Worm (Caenorhabditis elegans) whole organism, late embryonic: Measurements from ENCODE around the gene gtl-1.

ENCODE experiments used
- C08G9.2 ChIP-seq: sonication (generic microtip); optimal IDR thresholded peaks from 2 replicates; lab custom pipeline; 2016; ENCODE audit warnings: mild to moderate bottlenecking, missing genetic modification characterization, moderate library complexity, missing compliant biosample characterization
- C38D4.7 ChIP-seq: fragments of 200-800 bp; sonication (Bioruptor generic); optimal IDR thresholded peaks from 2 replicates; lab custom pipeline; 2018; ENCODE audit warnings: mild to moderate bottlenecking, missing genetic modification characterization, moderate library complexity, missing compliant biosample characterization
- F13H6.1 ChIP-seq: sonication (generic microtip); optimal IDR thresholded peaks from 2 replicates; lab custom pipeline; 2016; ENCODE audit warnings: missing genetic modification characterization, missing compliant biosample characterization
- K02D7.2 ChIP-seq: sonication (generic microtip); optimal IDR thresholded peaks from 2 replicates; lab custom pipeline; 2017; ENCODE audit warnings: mild to moderate bottlenecking, missing genetic modification characterization, missing compliant biosample characterization
- T23F11.4 ChIP-seq: fragments of 200-800 bp; sonication (Bioruptor generic); optimal IDR thresholded peaks from 2 replicates; lab custom pipeline; 2018; ENCODE audit warnings: mild to moderate bottlenecking, missing genetic modification characterization, missing compliant biosample characterization
- Y22D7AL.16 ChIP-seq: sonication (generic microtip); optimal IDR thresholded peaks from 2 replicates; lab custom pipeline; 2016; ENCODE audit warnings: missing genetic modification characterization, missing compliant biosample characterization
- ceh-18 ChIP-seq: sonication (generic microtip); optimal IDR thresholded peaks from 2 replicates; lab custom pipeline; 2016; ENCODE audit warnings: missing genetic modification characterization, missing compliant biosample characterization
- ceh-22 ChIP-seq: sonication (generic microtip); optimal IDR thresholded peaks from 2 replicates; lab custom pipeline; 2017; ENCODE audit warnings: missing biosample characterization, missing genetic modification characterization
- ceh-30 ChIP-seq: fragments of 150-350 bp; optimal IDR thresholded peaks from 2 replicates; lab custom pipeline; 2014; ENCODE audit warnings: missing biosample characterization, missing genetic modification characterization
- ceh-45 ChIP-seq: fragments of 200-800 bp; sonication (Bioruptor generic); IDR thresholded peaks from 2 replicates; pipeline ENCODE4 v1.3.6; 2022; ENCODE audit warnings: missing genetic modification reagents, missing genetic modification characterization, missing compliant biosample characterization
- ceh-48 ChIP-seq: sonication (generic microtip); optimal IDR thresholded peaks from 2 replicates; lab custom pipeline; 2016; ENCODE audit warnings: missing genetic modification characterization, inconsistent platforms, missing compliant biosample characterization
- che-1 ChIP-seq: sonication (generic microtip); optimal IDR thresholded peaks from 2 replicates; lab custom pipeline; 2016; ENCODE audit warnings: mild to moderate bottlenecking, missing genetic modification characterization, missing compliant biosample characterization
- dve-1 ChIP-seq: sonication (generic microtip); optimal IDR thresholded peaks from 2 replicates; lab custom pipeline; 2017; ENCODE audit warnings: antibody characterized with exemption, mild to moderate bottlenecking, missing genetic modification characterization, missing compliant biosample characterization
- elt-2 ChIP-seq: sonication (generic microtip); optimal IDR thresholded peaks from 2 replicates; lab custom pipeline; 2016; ENCODE audit warnings: missing genetic modification reagents, missing genetic modification characterization, missing compliant biosample characterization
- elt-4 ChIP-seq: sonication (generic microtip); optimal IDR thresholded peaks from 2 replicates; lab custom pipeline; 2016; ENCODE audit warnings: missing genetic modification characterization, missing compliant biosample characterization
- ets-4 ChIP-seq: sonication (generic microtip); optimal IDR thresholded peaks from 2 replicates; lab custom pipeline; 2016; ENCODE audit warnings: missing genetic modification characterization, missing compliant biosample characterization
- eyg-1 ChIP-seq: sonication (generic microtip); optimal IDR thresholded peaks from 2 replicates; lab custom pipeline; 2016; ENCODE audit warnings: missing genotype, missing genetic modification characterization, missing compliant biosample characterization
- fkh-6 ChIP-seq: sonication (generic microtip); optimal IDR thresholded peaks from 2 replicates; lab custom pipeline; 2016; ENCODE audit warnings: missing genetic modification characterization, missing compliant biosample characterization
- gmeb-2 ChIP-seq: sonication (generic microtip); optimal IDR thresholded peaks from 2 replicates; lab custom pipeline; 2016; ENCODE audit warnings: missing genetic modification characterization, inconsistent platforms, missing compliant biosample characterization
- hlh-15 ChIP-seq: sonication (generic microtip); optimal IDR thresholded peaks from 2 replicates; lab custom pipeline; 2016; ENCODE audit warnings: missing genetic modification characterization, missing compliant biosample characterization
- hlh-30 ChIP-seq: sonication (generic microtip); optimal IDR thresholded peaks from 2 replicates; lab custom pipeline; 2017; ENCODE audit warnings: antibody characterized with exemption, missing genetic modification characterization, missing compliant biosample characterization; ENCODE audit not compliant: insufficient read depth
- hlh-6 ChIP-seq: sonication (generic microtip); optimal IDR thresholded peaks from 2 replicates; lab custom pipeline; 2016; ENCODE audit warnings: missing genotype, missing genetic modification characterization, missing compliant biosample characterization
- lin-11 ChIP-seq: fragments of 200-800 bp; sonication (Bioruptor generic); optimal IDR thresholded peaks from 2 replicates; lab custom pipeline; 2018; ENCODE audit warnings: mild to moderate bottlenecking, missing genetic modification characterization, missing compliant biosample characterization
- madf-2 ChIP-seq: sonication (generic microtip); optimal IDR thresholded peaks from 2 replicates; lab custom pipeline; 2017; ENCODE audit warnings: missing genetic modification characterization, missing compliant biosample characterization
- nfya-1 ChIP-seq: sonication (generic microtip); optimal IDR thresholded peaks from 2 replicates; lab custom pipeline; 2017; ENCODE audit warnings: missing genetic modification characterization, mild to moderate bottlenecking, missing compliant biosample characterization, antibody characterized with exemption, moderate library complexity
- nhr-11 ChIP-seq: fragments of 150-350 bp; optimal IDR thresholded peaks from 2 replicates; lab custom pipeline; 2014; ENCODE audit warnings: missing biosample characterization, missing genetic modification characterization
- odd-2 ChIP-seq: sonication (generic microtip); optimal IDR thresholded peaks from 2 replicates; lab custom pipeline; 2017; ENCODE audit warnings: antibody characterized with exemption, mild to moderate bottlenecking, missing genetic modification characterization, missing compliant biosample characterization
- pag-3 ChIP-seq: sonication (generic microtip); optimal IDR thresholded peaks from 2 replicates; lab custom pipeline; 2016; ENCODE audit warnings: missing compliant biosample characterization, missing genetic modification characterization, borderline replicate concordance
- pat-9 ChIP-seq: fragments of 200-800 bp; sonication (Bioruptor generic); optimal IDR thresholded peaks from 2 replicates; lab custom pipeline; 2018; ENCODE audit warnings: mild to moderate bottlenecking, missing genetic modification characterization, moderate library complexity, missing compliant biosample characterization
- pha-2 ChIP-seq: sonication (generic microtip); optimal IDR thresholded peaks from 2 replicates; lab custom pipeline; 2017; ENCODE audit warnings: mild to moderate bottlenecking, missing genetic modification characterization, missing compliant biosample characterization
- pros-1 ChIP-seq: fragments of 150-350 bp; optimal IDR thresholded peaks from 2 replicates; lab custom pipeline; 2014; ENCODE audit warnings: missing biosample characterization, missing genetic modification reagents, missing genetic modification characterization
- rnt-1 ChIP-seq: sonication (generic microtip); optimal IDR thresholded peaks from 2 replicates; lab custom pipeline; 2016; ENCODE audit warnings: missing genetic modification characterization, missing compliant biosample characterization
- sdc-2 ChIP-seq: sonication (generic microtip); optimal IDR thresholded peaks from 2 replicates; lab custom pipeline; 2016; ENCODE audit warnings: missing genotype, missing genetic modification characterization, missing compliant biosample characterization
- sox-2 ChIP-seq: fragments of 200-800 bp; sonication (Bioruptor generic); IDR thresholded peaks from 2 replicates; pipeline ENCODE4 v1.3.6; 2022; ENCODE audit warnings: missing genetic modification reagents, missing genetic modification characterization, missing compliant biosample characterization
- sox-4 ChIP-seq: sonication (generic microtip); optimal IDR thresholded peaks from 2 replicates; lab custom pipeline; 2017; ENCODE audit warnings: mild to moderate bottlenecking, missing genetic modification characterization, inconsistent platforms, missing compliant biosample characterization
- ttx-3 ChIP-seq: sonication (generic microtip); optimal IDR thresholded peaks from 2 replicates; lab custom pipeline; 2016; ENCODE audit warnings: missing genetic modification reagents, missing genetic modification characterization, missing compliant biosample characterization
- unc-3 ChIP-seq, 2 experiments: fragments of 200-800 bp in 1 of 2; sonication (Bioruptor generic) in 1 of 2; sonication (generic microtip) in 1 of 2; conservative IDR thresholded peaks in 1 of 2; optimal IDR thresholded peaks in 1 of 2; 2 replicates each; pipeline versions ENCODE4 v1.3.6 to Lab custom; 2016 to 2022; ENCODE audit warnings: missing compliant biosample characterization in 2 of 2, missing genetic modification characterization in 2 of 2, missing genetic modification reagents in 1 of 2
- unc-42 ChIP-seq: sonication (generic microtip); optimal IDR thresholded peaks from 2 replicates; lab custom pipeline; 2016; ENCODE audit warnings: missing genotype, missing genetic modification characterization, missing compliant biosample characterization
- unc-55 ChIP-seq: sonication (generic microtip); optimal IDR thresholded peaks from 2 replicates; lab custom pipeline; 2017; ENCODE audit warnings: missing biosample characterization, missing genetic modification reagents, missing genetic modification characterization
- unc-86 ChIP-seq: sonication (generic microtip); optimal IDR thresholded peaks from 2 replicates; lab custom pipeline; 2016; ENCODE audit warnings: missing genetic modification characterization, missing compliant biosample characterization
- ztf-16 ChIP-seq: sonication (generic microtip); optimal IDR thresholded peaks from 2 replicates; lab custom pipeline; 2017; ENCODE audit warnings: missing genetic modification characterization, missing compliant biosample characterization

The gtl-1 gene

ce11 chrIV:11225206-11225605 lies 34.1 kb downstream of the gtl-1 start, which contains the start of gene col-125:
col-125 (plus strand) TSS chrIV:11225506.
- no peak for TF ChIP-seq ceh-45 (GFP tag; lab: Robert Waterston, UW)
- no peak for TF ChIP-seq hlh-30 (tag; lab: Kevin White, UChicago)
- TF ChIP-seq rnt-1 (tag; lab: Kevin White, UChicago): no peak
- TF ChIP-seq C38D4.7: no peak
- TF ChIP-seq sdc-2 (tag; lab: Kevin White, UChicago): no peak
- TF ChIP-seq madf-2: no peak
- TF ChIP-seq nfya-1: no peak
- no peak for TF ChIP-seq elt-2 (tag; lab: Kevin White, UChicago)
- TF ChIP-seq sox-2: no peak
- no peak for TF ChIP-seq pros-1 (tag; lab: Kevin White, UChicago)
- no peak for TF ChIP-seq ceh-22
- TF ChIP-seq ceh-18 (tag; lab: Kevin White, UChicago): no peak
- TF ChIP-seq sox-4: no peak
- TF ChIP-seq dve-1 (tag; lab: Kevin White, UChicago): no peak
- no peak for TF ChIP-seq pat-9
- TF ChIP-seq che-1 (tag; lab: Kevin White, UChicago): no peak
- no peak for TF ChIP-seq ets-4 (tag; lab: Kevin White, UChicago)
- TF ChIP-seq hlh-15 (tag; lab: Kevin White, UChicago): no peak
- no peak for TF ChIP-seq fkh-6 (tag; lab: Kevin White, UChicago)
- TF ChIP-seq, all 69 proteins: peak for 0

- TF ChIP-seq unc-86: no peak
- TF ChIP-seq T23F11.4 (GFP tag; lab: Kevin White, UChicago): no peak
- no peak for TF ChIP-seq pat-9
Measured at ce11 chrIV:11223878-11224277, 35.5 kb downstream of the gtl-1 start, which contains the start of gene C29F4.3. C29F4.3 (minus strand) TSS chrIV:11223978.

DNA sequence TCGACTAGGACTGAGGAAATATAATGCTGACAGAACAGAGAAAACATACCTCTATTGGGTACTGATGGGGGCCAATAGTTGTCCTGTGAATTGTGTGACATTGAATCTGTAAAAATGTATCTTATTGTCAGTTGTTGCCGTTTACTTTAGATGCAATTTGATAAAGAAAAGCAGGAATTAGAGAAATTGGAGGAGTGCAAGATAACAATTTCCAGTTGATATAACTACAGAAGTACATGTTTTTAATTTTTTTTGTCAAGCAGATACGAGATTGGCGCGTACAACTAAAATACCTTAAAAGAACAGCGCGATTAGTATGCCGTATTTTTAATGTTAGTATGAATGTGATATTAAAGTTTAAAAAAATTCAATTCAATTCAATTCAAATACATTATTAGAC lies 41.3 kb downstream of the gtl-1 start, which contains the start of gene zip-6:
Gene zip-6, minus strand, starts transcription at position 101 of the 400 bp plus-strand sequence.
- no peak for TF ChIP-seq C08G9.2 (tag; lab: Kevin White, UChicago)
- no peak for TF ChIP-seq unc-55 (GFP tag; lab: Kevin White, UChicago)
- no peak for TF ChIP-seq ceh-30 (tag; lab: Kevin White, UChicago)
- no peak for TF ChIP-seq pag-3
- TF ChIP-seq eyg-1 (tag; lab: Kevin White, UChicago): no peak

DNA sequence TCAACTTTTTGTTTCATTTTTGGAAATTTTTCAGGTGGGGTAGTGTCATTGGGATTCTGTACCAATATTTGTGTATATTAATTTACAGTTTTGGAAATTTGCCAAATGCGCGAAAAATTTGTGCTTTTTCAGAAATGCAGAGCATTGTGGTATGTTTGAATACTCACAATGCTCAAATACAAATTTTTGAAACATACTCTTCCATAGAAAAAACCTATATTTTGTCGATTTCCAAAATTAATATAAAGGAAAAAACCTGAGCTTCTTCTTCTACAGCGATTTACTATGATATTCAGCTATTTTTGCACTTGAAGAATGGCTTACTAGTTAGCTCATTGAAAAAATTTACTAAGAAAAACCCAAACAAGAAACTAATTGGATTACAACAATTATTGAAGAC lies 46.4 kb downstream of the gtl-1 start:
- TF ChIP-seq ttx-3 (tag; lab: Kevin White, UChicago) (no peak), rnt-1 (tag; lab: Kevin White, UChicago) (no peak), ztf-16 (tag; lab: Kevin White, UChicago) (no peak), elt-4 (tag; lab: Kevin White, UChicago) (no peak), sox-4 (no peak), nhr-11 (tag; lab: Kevin White, UChicago) (no peak), K02D7.2 (tag; lab: Kevin White, UChicago) (no peak), elt-2 (tag; lab: Kevin White, UChicago) (no peak), ceh-48 (tag; lab: Kevin White, UChicago) (no peak), F13H6.1 (no peak), lin-11 (tag; lab: Kevin White, UChicago) (no peak), ceh-18 (tag; lab: Kevin White, UChicago) (no peak), odd-2 (no peak), unc-3 (GFP tag; conservative IDR thresholded peaks at IDR 0.05; lab: Robert Waterston, UW) (no peak), unc-3 (tag; optimal IDR thresholded peaks at IDR 0.05; lab: Kevin White, UChicago) (no peak), hlh-6 (tag; lab: Kevin White, UChicago) (no peak), Y22D7AL.16 (tag; lab: Kevin White, UChicago) (no peak), unc-42 (tag; lab: Kevin White, UChicago) (no peak), pha-2 (tag; lab: Kevin White, UChicago) (no peak), ceh-45 (GFP tag; lab: Robert Waterston, UW) (no peak), gmeb-2 (tag; lab: Kevin White, UChicago) (no peak)
- TF ChIP-seq, all 69 proteins: peak for 0
